Worm (Caenorhabditis elegans) whole organism, young adult: ENCODE measurements around the gene sru-28.

Experiments used
- B0019.2 ChIP-seq: fragments of 200-800 bp; sonication (Bioruptor generic); conservative IDR thresholded peaks from 2 replicates; pipeline ENCODE4 v1.3.6; 2022; ENCODE audit warnings: missing genetic modification reagents, missing genetic modification characterization, missing compliant biosample characterization
- F33H1.4 ChIP-seq: fragments of 200-800 bp; sonication (Bioruptor generic); IDR thresholded peaks from 2 replicates; pipeline ENCODE4 v1.3.6; 2022; ENCODE audit warnings: missing genetic modification reagents, missing genetic modification characterization, missing compliant biosample characterization
- F37B4.10 ChIP-seq: fragments of 200-800 bp; sonication (Bioruptor generic); IDR thresholded peaks from 2 replicates; pipeline ENCODE4 v1.3.6; 2022; ENCODE audit warnings: missing genetic modification characterization, missing compliant biosample characterization
- F39B2.1 ChIP-seq: fragments of 200-800 bp; sonication (Bioruptor generic); IDR thresholded peaks from 2 replicates; pipeline ENCODE4 v1.3.6; 2022; ENCODE audit warnings: missing genetic modification reagents, missing genetic modification characterization, missing compliant biosample characterization
- F49E8.2 ChIP-seq: sonication (generic microtip); optimal IDR thresholded peaks from 3 replicates; lab custom pipeline; 2017; ENCODE audit warnings: missing genetic modification characterization, mild to moderate bottlenecking, missing compliant biosample characterization, antibody characterized with exemption, moderate library complexity; ENCODE audit not compliant: insufficient read depth
- F57A8.1 ChIP-seq: fragments of 200-800 bp; sonication (Bioruptor generic); optimal IDR thresholded peaks from 2 replicates; lab custom pipeline; 2018; ENCODE audit warnings: mild to moderate bottlenecking, missing genetic modification characterization, moderate library complexity, missing compliant biosample characterization
- Y53F4B.3 ChIP-seq: fragments of 200-800 bp; sonication (Bioruptor generic); IDR thresholded peaks from 2 replicates; pipeline ENCODE4 v1.3.6; 2022; ENCODE audit warnings: missing genetic modification reagents, missing genetic modification characterization, missing compliant biosample characterization
- Y67H2A.10 ChIP-seq: fragments of 200-800 bp; sonication (Bioruptor generic); conservative IDR thresholded peaks from 2 replicates; pipeline ENCODE4 v1.3.6; 2022; ENCODE audit warnings: missing genetic modification reagents, missing genetic modification characterization, missing compliant biosample characterization
- Y79H2A.3 ChIP-seq: fragments of 200-800 bp; sonication (Bioruptor generic); conservative IDR thresholded peaks from 2 replicates; pipeline ENCODE4 v1.3.6; 2022; ENCODE audit warnings: missing genetic modification reagents, missing genetic modification characterization, missing compliant biosample characterization
- Y95B8A.8 ChIP-seq: fragments of 200-800 bp; sonication (Bioruptor generic); IDR thresholded peaks from 2 replicates; pipeline ENCODE4 v1.3.6; 2022; ENCODE audit warnings: missing genetic modification reagents, missing genetic modification characterization, missing compliant biosample characterization
- atf-7 ChIP-seq: sonication (generic microtip); optimal IDR thresholded peaks from 2 replicates; lab custom pipeline; 2017; ENCODE audit warnings: mild to moderate bottlenecking, missing genetic modification characterization, missing compliant biosample characterization
- athp-1 ChIP-seq: sonication (generic microtip); optimal IDR thresholded peaks from 2 replicates; lab custom pipeline; 2017; ENCODE audit warnings: mild to moderate bottlenecking, missing genetic modification characterization, missing compliant biosample characterization
- attf-6 ChIP-seq: fragments of 200-800 bp; sonication (Bioruptor generic); IDR thresholded peaks from 2 replicates; pipeline ENCODE4 v1.3.6; 2022; ENCODE audit warnings: missing genetic modification reagents, missing genetic modification characterization, missing compliant biosample characterization
- bed-1 ChIP-seq: fragments of 200-800 bp; sonication (Bioruptor generic); IDR thresholded peaks from 2 replicates; pipeline ENCODE4 v1.3.6; 2022; ENCODE audit warnings: missing genetic modification reagents, missing genetic modification characterization, missing compliant biosample characterization
- cebp-2 ChIP-seq: fragments of 200-800 bp; sonication (Bioruptor generic); IDR thresholded peaks from 2 replicates; pipeline ENCODE4 v1.3.6; 2022; ENCODE audit warnings: missing genetic modification characterization, missing compliant biosample characterization
- ceh-100 ChIP-seq: fragments of 200-800 bp; sonication (Bioruptor generic); IDR thresholded peaks from 2 replicates; pipeline ENCODE4 v1.3.6; 2022; ENCODE audit warnings: missing genetic modification reagents, missing genetic modification characterization, missing compliant biosample characterization
- ceh-91 ChIP-seq: fragments of 200-800 bp; sonication (Bioruptor generic); IDR thresholded peaks from 2 replicates; pipeline ENCODE4 v1.3.6; 2022; ENCODE audit warnings: missing genetic modification reagents, missing genetic modification characterization, missing compliant biosample characterization
- dox-1 ChIP-seq: fragments of 200-800 bp; sonication (Bioruptor generic); IDR thresholded peaks from 2 replicates; pipeline ENCODE4 v1.3.6; 2022; ENCODE audit warnings: missing genetic modification reagents, missing genetic modification characterization, missing compliant biosample characterization
- ekl-4 ChIP-seq: fragments of 200-800 bp; sonication (Bioruptor generic); IDR thresholded peaks from 2 replicates; pipeline ENCODE4 v1.3.6; 2022; ENCODE audit warnings: missing genetic modification reagents, missing genetic modification characterization, missing compliant biosample characterization
- fkh-3 ChIP-seq: sonication (generic microtip); optimal IDR thresholded peaks from 2 replicates; lab custom pipeline; 2016; ENCODE audit warnings: mild to moderate bottlenecking, missing genetic modification characterization, missing compliant biosample characterization
- him-1 ChIP-seq: sonication (generic microtip); optimal IDR thresholded peaks from 2 replicates; lab custom pipeline; 2016; ENCODE audit warnings: missing genotype, missing genetic modification reagents, missing genetic modification characterization, missing compliant biosample characterization
- hlh-12 ChIP-seq: sonication (generic microtip); optimal IDR thresholded peaks from 2 replicates; lab custom pipeline; 2016; ENCODE audit warnings: missing genetic modification characterization, missing compliant biosample characterization
- hlh-26 ChIP-seq: fragments of 200-800 bp; sonication (Bioruptor generic); conservative IDR thresholded peaks from 2 replicates; pipeline ENCODE4 v1.3.6; 2022; ENCODE audit warnings: missing genetic modification reagents, missing genetic modification characterization, missing compliant biosample characterization
- hmg-20 ChIP-seq: fragments of 200-800 bp; sonication (Bioruptor generic); IDR thresholded peaks from 2 replicates; pipeline ENCODE4 v1.3.6; 2022; ENCODE audit warnings: missing genetic modification reagents, missing genetic modification characterization, missing compliant biosample characterization
- lin-54 ChIP-seq: fragments of 200-800 bp; sonication (Bioruptor generic); optimal IDR thresholded peaks from 2 replicates; lab custom pipeline; 2018; ENCODE audit warnings: mild to moderate bottlenecking, missing genetic modification characterization, missing compliant biosample characterization
- lsl-1 ChIP-seq: fragments of 200-800 bp; sonication (Bioruptor generic); optimal IDR thresholded peaks from 2 replicates; lab custom pipeline; 2018; ENCODE audit warnings: mild to moderate bottlenecking, missing genetic modification characterization, moderate library complexity, missing compliant biosample characterization
- madf-10 ChIP-seq: sonication (generic microtip); optimal IDR thresholded peaks from 2 replicates; lab custom pipeline; 2016; ENCODE audit warnings: mild to moderate bottlenecking, missing genetic modification characterization, missing compliant biosample characterization
- madf-6 ChIP-seq: fragments of 200-800 bp; sonication (Bioruptor generic); IDR thresholded peaks from 2 replicates; pipeline ENCODE4 v1.3.6; 2022; ENCODE audit warnings: missing genetic modification reagents, missing genetic modification characterization, missing compliant biosample characterization
- mcd-1 ChIP-seq: fragments of 200-800 bp; sonication (Bioruptor generic); IDR thresholded peaks from 2 replicates; pipeline ENCODE4 v1.3.6; 2022; ENCODE audit warnings: missing genetic modification reagents, missing genetic modification characterization, missing compliant biosample characterization
- nhr-120 ChIP-seq: fragments of 200-800 bp; sonication (Bioruptor generic); IDR thresholded peaks from 2 replicates; pipeline ENCODE4 v1.3.6; 2022; ENCODE audit warnings: missing genetic modification characterization, missing compliant biosample characterization
- nhr-27 ChIP-seq: fragments of 200-800 bp; sonication (Bioruptor generic); optimal IDR thresholded peaks from 2 replicates; lab custom pipeline; 2018; ENCODE audit warnings: mild to moderate bottlenecking, missing genetic modification characterization, moderate library complexity, missing compliant biosample characterization
- nhr-80 ChIP-seq: sonication (generic microtip); optimal IDR thresholded peaks from 2 replicates; lab custom pipeline; 2016; ENCODE audit warnings: missing genetic modification characterization, missing compliant biosample characterization
- nhr-90 ChIP-seq: sonication (generic microtip); optimal IDR thresholded peaks from 2 replicates; lab custom pipeline; 2016; ENCODE audit warnings: missing genotype, mild to moderate bottlenecking, missing genetic modification characterization, missing compliant biosample characterization
- pbrm-1 ChIP-seq: fragments of 200-800 bp; sonication (Bioruptor generic); IDR thresholded peaks from 2 replicates; pipeline ENCODE4 v1.3.6; 2022; ENCODE audit warnings: missing genetic modification reagents, missing genetic modification characterization, missing compliant biosample characterization
- rcor-1 ChIP-seq: fragments of 200-800 bp; sonication (Bioruptor generic); IDR thresholded peaks from 2 replicates; pipeline ENCODE4 v1.3.6; 2022; ENCODE audit warnings: missing genetic modification reagents, missing genetic modification characterization, missing compliant biosample characterization
- rpc-1 ChIP-seq, 2 experiments: fragments of 150-350 bp in 1 of 2; sonication (generic microtip) in 1 of 2; optimal IDR thresholded peaks; 2 replicates each; lab custom pipeline; 2014 to 2018; ENCODE audit warnings: missing biosample characterization in 1 of 2, missing genetic modification characterization in 1 of 2, missing genetic modification reagents in 1 of 2, missing genotype in 1 of 2
- sea-2 ChIP-seq: fragments of 200-800 bp; sonication (Bioruptor generic); IDR thresholded peaks from 2 replicates; pipeline ENCODE4 v1.3.6; 2022; ENCODE audit warnings: missing genetic modification characterization, missing compliant biosample characterization
- snpc-1.1 ChIP-seq: sonication (generic microtip); optimal IDR thresholded peaks from 2 replicates; lab custom pipeline; 2017; ENCODE audit warnings: missing genetic modification characterization, mild to moderate bottlenecking, missing compliant biosample characterization, antibody characterized with exemption, moderate library complexity, missing genotype, missing genetic modification reagents; ENCODE audit not compliant: insufficient read depth
- snpc-3.4 ChIP-seq: sonication (generic microtip); optimal IDR thresholded peaks from 2 replicates; lab custom pipeline; 2017; ENCODE audit warnings: missing genetic modification characterization, mild to moderate bottlenecking, missing compliant biosample characterization, antibody characterized with exemption, moderate library complexity, missing genotype, missing genetic modification reagents
- somi-1 ChIP-seq: fragments of 200-800 bp; sonication (Bioruptor generic); optimal IDR thresholded peaks from 2 replicates; lab custom pipeline; 2018; ENCODE audit warnings: mild to moderate bottlenecking, missing genetic modification characterization, missing compliant biosample characterization
- tbp1 ChIP-seq: fragments of 200-800 bp; sonication (Bioruptor generic); optimal IDR thresholded peaks from 2 replicates; lab custom pipeline; 2018; ENCODE audit warnings: mild to moderate bottlenecking, missing genetic modification characterization, missing compliant biosample characterization
- unc-130 ChIP-seq: sonication (generic microtip); optimal IDR thresholded peaks from 2 replicates; lab custom pipeline; 2016; ENCODE audit warnings: missing genetic modification reagents, missing genetic modification characterization, missing compliant biosample characterization
- xnd-1 ChIP-seq: sonication (generic microtip); optimal IDR thresholded peaks from 2 replicates; lab custom pipeline; 2016; ENCODE audit warnings: missing genotype, missing genetic modification reagents, missing genetic modification characterization, missing compliant biosample characterization
- zim-3 ChIP-seq: sonication (generic microtip); optimal IDR thresholded peaks from 2 replicates; lab custom pipeline; 2017; ENCODE audit warnings: mild to moderate bottlenecking, missing genetic modification characterization, moderate library complexity, missing compliant biosample characterization
- ztf-18 ChIP-seq: sonication (generic microtip); optimal IDR thresholded peaks from 2 replicates; lab custom pipeline; 2016; ENCODE audit warnings: missing genotype, mild to moderate bottlenecking, missing genetic modification characterization, missing compliant biosample characterization
- ztf-25 ChIP-seq: fragments of 200-800 bp; sonication (Bioruptor generic); IDR thresholded peaks from 2 replicates; pipeline ENCODE4 v1.3.6; 2022; ENCODE audit warnings: missing genetic modification reagents, missing genetic modification characterization, missing compliant biosample characterization

The sru-28 gene

DNA sequence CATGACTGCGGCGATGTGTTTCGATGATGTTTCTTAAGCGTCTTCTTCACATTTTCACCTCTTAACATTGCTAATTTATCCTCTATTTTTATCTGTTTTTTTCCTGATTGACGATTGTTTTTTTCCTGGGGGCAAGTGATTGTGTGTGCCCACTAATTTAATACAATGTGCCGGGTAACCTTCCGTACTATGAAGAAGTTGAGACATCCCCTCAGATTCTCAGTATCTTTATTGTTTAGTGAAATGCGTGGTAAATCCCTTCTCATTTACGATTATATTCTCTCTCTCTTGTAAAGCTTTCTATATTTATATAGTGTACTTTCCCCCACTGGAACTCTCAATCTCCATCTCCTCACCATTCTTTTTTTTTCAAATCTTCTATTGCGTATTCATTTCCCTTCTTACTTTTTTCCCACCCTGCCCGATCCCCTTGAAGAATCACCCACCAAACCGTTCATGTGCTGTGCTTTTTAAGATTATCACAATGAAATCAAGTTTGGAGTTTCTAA is 29.8 kb upstream of the sru-28 start (continued):
- peak; percentile 23 for TF ChIP-seq tbp1 (GFP tag; lab: Kevin White, UChicago)
- no peak for TF ChIP-seq hmg-20 (GFP tag; lab: Robert Waterston, UW)
- TF ChIP-seq somi-1 (GFP tag; lab: Kevin White, UChicago): no peak
- no peak for TF ChIP-seq B0019.2 (GFP tag; lab: Robert Waterston, UW)
- 0 out of 2 replicates have a peak, but pooled peaks have one; percentile 8 for TF ChIP-seq Y79H2A.3 (GFP tag; lab: Robert Waterston, UW)
- TF ChIP-seq ekl-4 (GFP tag; lab: Robert Waterston, UW): peak; percentile 13; the same call in 1 of the 2 replicates
- TF ChIP-seq unc-130 (GFP tag; lab: Kevin White, UChicago): no peak
- TF ChIP-seq pbrm-1 (GFP tag; lab: Robert Waterston, UW): 0 out of 2 replicates have a peak, but pooled peaks have one; percentile 11
- TF ChIP-seq sea-2: no peak
- TF ChIP-seq hlh-26: no peak
- TF ChIP-seq attf-6 (GFP tag; lab: Robert Waterston, UW): 0 out of 2 replicates have a peak, but pooled peaks have one; percentile 10
- no peak for TF ChIP-seq nhr-80 (tag; lab: Kevin White, UChicago)
- TF ChIP-seq nhr-120: no peak
- no peak for TF ChIP-seq atf-7 (tag; lab: Kevin White, UChicago)
- no peak for TF ChIP-seq rcor-1 (GFP tag; lab: Robert Waterston, UW)
- TF ChIP-seq F57A8.1: no peak
- TF ChIP-seq him-1 (tag; lab: Kevin White, UChicago): no peak
- no peak for TF ChIP-seq nhr-27 (tag; lab: Kevin White, UChicago)
- TF ChIP-seq snpc-1.1 (tag; lab: Kevin White, UChicago): no peak
- no peak for TF ChIP-seq nhr-90 (tag; lab: Kevin White, UChicago)
- peak; percentile 33; the same call in 1 of the 2 replicates for TF ChIP-seq madf-6 (GFP tag; lab: Robert Waterston, UW)
- peak; percentile 69 for TF ChIP-seq F49E8.2 (tag; lab: Kevin White, UChicago)
- TF ChIP-seq athp-1 (tag; lab: Kevin White, UChicago): peak; percentile 71
- 0 out of 2 replicates have a peak, but pooled peaks have one; percentile 2 for TF ChIP-seq F39B2.1 (GFP tag; lab: Robert Waterston, UW)
- TF ChIP-seq dox-1 (GFP tag; lab: Robert Waterston, UW): no peak
- TF ChIP-seq snpc-3.4 (tag; lab: Kevin White, UChicago): peak; percentile 63

DNA sequence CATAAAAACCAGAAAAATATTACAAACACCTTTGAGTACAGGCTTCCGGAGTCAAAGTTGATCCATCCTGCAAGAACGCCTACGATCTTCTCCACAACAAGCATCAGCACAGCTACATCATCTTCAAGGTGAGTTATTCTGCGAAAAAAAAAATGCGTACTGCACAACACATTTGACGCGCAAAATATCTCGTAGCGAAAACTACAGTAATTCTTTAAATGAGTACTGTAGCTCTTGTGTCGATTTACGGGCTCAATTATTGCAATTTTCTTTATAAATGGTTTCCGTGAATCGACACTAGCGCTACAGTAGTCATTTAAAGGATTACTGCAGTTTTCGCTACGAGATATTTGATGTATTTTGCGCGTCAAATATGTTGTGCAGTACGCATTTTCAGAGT is 29.3 kb upstream of the sru-28 start:
- TF ChIP-seq lsl-1 (GFP tag; lab: Kevin White, UChicago) (peak; percentile 77), ceh-100 (no peak), lin-54 (GFP tag; lab: Kevin White, UChicago) (no peak), fkh-3 (tag; lab: Kevin White, UChicago) (no peak), cebp-2 (no peak), Y95B8A.8 (no peak), dox-1 (GFP tag; lab: Robert Waterston, UW) (no peak), ztf-25 (GFP tag; lab: Robert Waterston, UW) (no peak), hlh-12 (tag; lab: Kevin White, UChicago) (no peak), rcor-1 (GFP tag; lab: Robert Waterston, UW) (0 out of 2 replicates have a peak, but pooled peaks have one; percentile 5), F33H1.4 (GFP tag; lab: Robert Waterston, UW) (peak; percentile 60), pbrm-1 (GFP tag; lab: Robert Waterston, UW) (no peak), ztf-18 (tag; lab: Kevin White, UChicago) (no peak), xnd-1 (peak; percentile 33), mcd-1 (GFP tag; lab: Robert Waterston, UW) (0 out of 2 replicates have a peak, but pooled peaks have one; percentile 3), zim-3 (no peak), madf-10 (tag; lab: Kevin White, UChicago) (no peak), F49E8.2 (tag; lab: Kevin White, UChicago) (no peak), F37B4.10 (GFP tag; lab: Robert Waterston, UW) (no peak), Y53F4B.3 (GFP tag; lab: Robert Waterston, UW) (no peak), ceh-91 (peak; percentile 42), bed-1 (no peak), him-1 (tag; lab: Kevin White, UChicago) (peak; percentile 1), Y67H2A.10 (GFP tag; lab: Robert Waterston, UW) (no peak), madf-6 (GFP tag; lab: Robert Waterston, UW) (peak; percentile 26), rpc-1 (optimal IDR thresholded peaks at IDR 0.05; lab: Kevin White, UChicago) (no peak), rpc-1 (tag; optimal IDR thresholded peaks at IDR 0.05; lab: Kevin White, UChicago) (no peak)
